Worm (Caenorhabditis elegans) whole organism, young adult: ENCODE data around the gene msp-56.
"Not testable (repeated sequence)": the region's sequence is repeated elsewhere in the genome, so short reads cannot be mapped to it uniquely, and the experiment has no call there.

ENCODE experiments used
- B0035.1 ChIP-seq: sonication (generic microtip); optimal IDR thresholded peaks from 2 replicates; lab custom pipeline; 2016; ENCODE audit warnings: missing genetic modification characterization, mild to moderate bottlenecking, missing compliant biosample characterization, missing genotype, missing genetic modification reagents
- B0261.1 ChIP-seq: sonication (generic microtip); optimal IDR thresholded peaks from 2 replicates; lab custom pipeline; 2016; ENCODE audit warnings: mild to moderate bottlenecking, missing genetic modification characterization, moderate library complexity, missing compliant biosample characterization
- C06A6.2 ChIP-seq: fragments of 200-800 bp; sonication (Bioruptor generic); conservative IDR thresholded peaks from 2 replicates; pipeline ENCODE4 v1.3.6; 2022; ENCODE audit warnings: missing genetic modification characterization, missing compliant biosample characterization
- F22D6.2 ChIP-seq: sonication (generic microtip); optimal IDR thresholded peaks from 2 replicates; lab custom pipeline; 2016; ENCODE audit warnings: mild to moderate bottlenecking, missing genetic modification characterization, missing compliant biosample characterization
- F33H1.4 ChIP-seq: fragments of 200-800 bp; sonication (Bioruptor generic); IDR thresholded peaks from 2 replicates; pipeline ENCODE4 v1.3.6; 2022; ENCODE audit warnings: missing genetic modification reagents, missing genetic modification characterization, missing compliant biosample characterization
- Y53G8AR.9 ChIP-seq: fragments of 200-800 bp; sonication (Bioruptor generic); conservative IDR thresholded peaks from 2 replicates; pipeline ENCODE4 v1.3.6; 2022; ENCODE audit warnings: missing genetic modification reagents, missing genetic modification characterization, missing compliant biosample characterization
- Y67H2A.10 ChIP-seq: fragments of 200-800 bp; sonication (Bioruptor generic); conservative IDR thresholded peaks from 2 replicates; pipeline ENCODE4 v1.3.6; 2022; ENCODE audit warnings: missing genetic modification reagents, missing genetic modification characterization, missing compliant biosample characterization
- Y95B8A.8 ChIP-seq: fragments of 200-800 bp; sonication (Bioruptor generic); IDR thresholded peaks from 2 replicates; pipeline ENCODE4 v1.3.6; 2022; ENCODE audit warnings: missing genetic modification reagents, missing genetic modification characterization, missing compliant biosample characterization
- akir-1 ChIP-seq: fragments of 200-800 bp; sonication (Bioruptor generic); optimal IDR thresholded peaks from 2 replicates; lab custom pipeline; 2018; ENCODE audit warnings: mild to moderate bottlenecking, missing genetic modification characterization, moderate library complexity, missing compliant biosample characterization
- ama-1 ChIP-seq, 3 experiments: fragments of 150-350 bp in 1 of 3; sonication (generic microtip) in 2 of 3; optimal IDR thresholded peaks; 2 replicates each; lab custom pipeline; 2014 to 2018; ENCODE audit warnings: missing biosample characterization in 2 of 3, missing genetic modification characterization in 2 of 3, missing genetic modification reagents in 2 of 3
- aptf-3 ChIP-seq: fragments of 200-800 bp; sonication (Bioruptor generic); IDR thresholded peaks from 2 replicates; pipeline ENCODE4 v1.3.6; 2022; ENCODE audit warnings: missing genetic modification characterization, missing compliant biosample characterization
- athp-1 ChIP-seq: sonication (generic microtip); optimal IDR thresholded peaks from 2 replicates; lab custom pipeline; 2017; ENCODE audit warnings: mild to moderate bottlenecking, missing genetic modification characterization, missing compliant biosample characterization
- attf-3 ChIP-seq: fragments of 200-800 bp; sonication (Bioruptor generic); conservative IDR thresholded peaks from 2 replicates; pipeline ENCODE4 v1.3.6; 2022; ENCODE audit warnings: missing genetic modification reagents, missing genetic modification characterization, missing compliant biosample characterization
- attf-5 ChIP-seq: fragments of 200-800 bp; sonication (Bioruptor generic); optimal IDR thresholded peaks from 2 replicates; lab custom pipeline; 2018; ENCODE audit warnings: mild to moderate bottlenecking, missing genetic modification characterization, missing compliant biosample characterization
- cebp-2 ChIP-seq: fragments of 200-800 bp; sonication (Bioruptor generic); IDR thresholded peaks from 2 replicates; pipeline ENCODE4 v1.3.6; 2022; ENCODE audit warnings: missing genetic modification characterization, missing compliant biosample characterization
- ceh-27 ChIP-seq: fragments of 200-800 bp; sonication (Bioruptor generic); optimal IDR thresholded peaks from 2 replicates; lab custom pipeline; 2018; ENCODE audit warnings: mild to moderate bottlenecking, missing genetic modification characterization, moderate library complexity, missing compliant biosample characterization
- ceh-40 ChIP-seq: fragments of 200-800 bp; sonication (Bioruptor generic); IDR thresholded peaks from 2 replicates; pipeline ENCODE4 v1.3.6; 2022; ENCODE audit warnings: missing genetic modification characterization, missing compliant biosample characterization
- ceh-58 ChIP-seq: fragments of 200-800 bp; sonication (Bioruptor generic); IDR thresholded peaks from 2 replicates; pipeline ENCODE4 v1.3.6; 2022; ENCODE audit warnings: missing genetic modification characterization, missing compliant biosample characterization
- ceh-91 ChIP-seq: fragments of 200-800 bp; sonication (Bioruptor generic); IDR thresholded peaks from 2 replicates; pipeline ENCODE4 v1.3.6; 2022; ENCODE audit warnings: missing genetic modification reagents, missing genetic modification characterization, missing compliant biosample characterization
- chd-7 ChIP-seq: sonication (generic microtip); optimal IDR thresholded peaks from 2 replicates; lab custom pipeline; 2016; ENCODE audit warnings: mild to moderate bottlenecking, missing genetic modification characterization, moderate library complexity, missing compliant biosample characterization
- hlh-12 ChIP-seq: sonication (generic microtip); optimal IDR thresholded peaks from 2 replicates; lab custom pipeline; 2016; ENCODE audit warnings: missing genetic modification characterization, missing compliant biosample characterization
- lin-54 ChIP-seq: fragments of 200-800 bp; sonication (Bioruptor generic); optimal IDR thresholded peaks from 2 replicates; lab custom pipeline; 2018; ENCODE audit warnings: mild to moderate bottlenecking, missing genetic modification characterization, missing compliant biosample characterization
- lir-1 ChIP-seq: fragments of 200-800 bp; sonication (Bioruptor generic); conservative IDR thresholded peaks from 2 replicates; pipeline ENCODE4 v1.3.6; 2022; ENCODE audit warnings: missing genetic modification reagents, missing genetic modification characterization, missing compliant biosample characterization
- madf-10 ChIP-seq: sonication (generic microtip); optimal IDR thresholded peaks from 2 replicates; lab custom pipeline; 2016; ENCODE audit warnings: mild to moderate bottlenecking, missing genetic modification characterization, missing compliant biosample characterization
- mxl-1 ChIP-seq: sonication (generic microtip); optimal IDR thresholded peaks from 2 replicates; lab custom pipeline; 2016; ENCODE audit warnings: missing genetic modification characterization, missing compliant biosample characterization
- nfyb-1 ChIP-seq: fragments of 200-800 bp; sonication (Bioruptor generic); IDR thresholded peaks from 2 replicates; pipeline ENCODE4 v1.3.6; 2022; ENCODE audit warnings: missing genetic modification reagents, missing genetic modification characterization, missing compliant biosample characterization
- nhr-120 ChIP-seq: fragments of 200-800 bp; sonication (Bioruptor generic); IDR thresholded peaks from 2 replicates; pipeline ENCODE4 v1.3.6; 2022; ENCODE audit warnings: missing genetic modification characterization, missing compliant biosample characterization
- nhr-80 ChIP-seq: sonication (generic microtip); optimal IDR thresholded peaks from 2 replicates; lab custom pipeline; 2016; ENCODE audit warnings: missing genetic modification characterization, missing compliant biosample characterization
- nhr-90 ChIP-seq: sonication (generic microtip); optimal IDR thresholded peaks from 2 replicates; lab custom pipeline; 2016; ENCODE audit warnings: missing genotype, mild to moderate bottlenecking, missing genetic modification characterization, missing compliant biosample characterization
- pbrm-1 ChIP-seq: fragments of 200-800 bp; sonication (Bioruptor generic); IDR thresholded peaks from 2 replicates; pipeline ENCODE4 v1.3.6; 2022; ENCODE audit warnings: missing genetic modification reagents, missing genetic modification characterization, missing compliant biosample characterization
- rec-8 ChIP-seq, 2 experiments: sonication (generic microtip); optimal IDR thresholded peaks; 2 replicates each; lab custom pipeline; 2016; ENCODE audit warnings: mild to moderate bottlenecking in 2 of 2, missing genetic modification characterization in 2 of 2, missing genetic modification reagents in 2 of 2, missing genotype in 2 of 2, missing biosample characterization in 1 of 2, missing compliant biosample characterization in 1 of 2, moderate library complexity in 1 of 2
- sdz-38 ChIP-seq: sonication (generic microtip); optimal IDR thresholded peaks from 2 replicates; lab custom pipeline; 2016; ENCODE audit warnings: missing genotype, missing genetic modification characterization, missing compliant biosample characterization
- sptf-2 ChIP-seq: fragments of 200-800 bp; sonication (Bioruptor generic); optimal IDR thresholded peaks from 2 replicates; lab custom pipeline; 2018; ENCODE audit warnings: mild to moderate bottlenecking, missing genetic modification characterization, missing compliant biosample characterization
- tbp1 ChIP-seq: fragments of 200-800 bp; sonication (Bioruptor generic); optimal IDR thresholded peaks from 2 replicates; lab custom pipeline; 2018; ENCODE audit warnings: mild to moderate bottlenecking, missing genetic modification characterization, missing compliant biosample characterization
- unc-130 ChIP-seq: sonication (generic microtip); optimal IDR thresholded peaks from 2 replicates; lab custom pipeline; 2016; ENCODE audit warnings: missing genetic modification reagents, missing genetic modification characterization, missing compliant biosample characterization
- unc-62 ChIP-seq: fragments of 150-350 bp; optimal IDR thresholded peaks from 2 replicates; lab custom pipeline; 2014; ENCODE audit warnings: missing biosample characterization, missing genetic modification reagents, missing genetic modification characterization
- xnd-1 ChIP-seq: sonication (generic microtip); optimal IDR thresholded peaks from 2 replicates; lab custom pipeline; 2016; ENCODE audit warnings: missing genotype, missing genetic modification reagents, missing genetic modification characterization, missing compliant biosample characterization
- ztf-3 ChIP-seq: fragments of 200-800 bp; sonication (Bioruptor generic); optimal IDR thresholded peaks from 2 replicates; lab custom pipeline; 2018; ENCODE audit warnings: mild to moderate bottlenecking, missing genetic modification characterization, missing compliant biosample characterization

msp-56 gene

ce11 chrIV:9833337-9833736 is 8.0 kb upstream of the msp-56 start:
- TF ChIP-seq akir-1: no peak
- no peak for TF ChIP-seq unc-130 (GFP tag; lab: Kevin White, UChicago)
- TF ChIP-seq cebp-2 (GFP tag; lab: Robert Waterston, UW): no peak
- no peak for TF ChIP-seq rec-8 (tag; optimal IDR thresholded peaks at IDR 0.05; lab: Kevin White, UChicago)
- no peak for TF ChIP-seq sdz-38 (tag; lab: Kevin White, UChicago)
- TF ChIP-seq lin-54 (GFP tag; lab: Kevin White, UChicago): no peak
- no peak for TF ChIP-seq hlh-12 (tag; lab: Kevin White, UChicago)
- TF ChIP-seq madf-10 (tag; lab: Kevin White, UChicago): no peak
- no peak for TF ChIP-seq lir-1
- TF ChIP-seq ama-1 (optimal IDR thresholded peaks at IDR 0.05; lab: Kevin White, UChicago): no peak
- no peak for TF ChIP-seq ama-1 (GFP tag; optimal IDR thresholded peaks at IDR 0.05; lab: Kevin White, UChicago)
- TF ChIP-seq ceh-58 (GFP tag; lab: Robert Waterston, UW): no peak
- TF ChIP-seq B0261.1: no peak
- TF ChIP-seq pbrm-1 (GFP tag; lab: Robert Waterston, UW): no peak
- TF ChIP-seq nhr-120 (GFP tag; lab: Robert Waterston, UW): no peak
- no peak for TF ChIP-seq ztf-3
- no peak for TF ChIP-seq ceh-40 (GFP tag; lab: Robert Waterston, UW)
- TF ChIP-seq F33H1.4: no peak

DNA sequence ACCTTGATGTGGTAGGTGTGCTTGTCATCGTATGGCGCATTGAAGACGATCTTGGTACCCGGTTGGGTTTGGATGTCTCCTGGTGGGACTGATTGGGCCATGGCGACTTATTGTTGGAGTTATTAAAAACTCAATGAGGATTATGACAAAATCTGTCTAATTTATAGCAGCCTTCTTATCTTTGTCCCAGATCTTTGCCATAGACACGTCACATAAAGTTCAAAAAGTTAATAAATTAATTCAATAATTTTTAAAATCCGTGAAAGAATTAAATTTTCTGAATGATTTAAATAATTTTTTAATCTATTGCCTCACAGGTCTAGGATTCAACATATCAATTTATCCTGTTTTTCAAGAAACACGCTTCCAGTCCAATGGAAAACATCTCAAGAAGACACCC is 5.0 kb upstream of the msp-56 start, which contains the start of gene msp-81:
msp-81 (minus strand) TSS at position 101 of the 400 bp plus-strand sequence.
- TF ChIP-seq athp-1: no peak
- no peak for TF ChIP-seq lin-54 (GFP tag; lab: Kevin White, UChicago)
- no peak for TF ChIP-seq Y53G8AR.9 (GFP tag; lab: Robert Waterston, UW)
- no peak for TF ChIP-seq nhr-120 (GFP tag; lab: Robert Waterston, UW)
- TF ChIP-seq C06A6.2 (GFP tag; lab: Robert Waterston, UW): no peak
- TF ChIP-seq ceh-91 (GFP tag; lab: Robert Waterston, UW): no peak
- TF ChIP-seq Y67H2A.10 (GFP tag; lab: Robert Waterston, UW): no peak
- no peak for TF ChIP-seq B0035.1
- no peak for TF ChIP-seq unc-62 (GFP tag; lab: Kevin White, UChicago)
- TF ChIP-seq aptf-3 (GFP tag; lab: Robert Waterston, UW): no peak
- no peak for TF ChIP-seq unc-130 (GFP tag; lab: Kevin White, UChicago)
- TF ChIP-seq nhr-80 (tag; lab: Kevin White, UChicago): no peak
- no peak for TF ChIP-seq attf-3 (GFP tag; lab: Robert Waterston, UW)
- TF ChIP-seq nhr-90 (tag; lab: Kevin White, UChicago): no peak
- TF ChIP-seq F22D6.2: no peak
- TF ChIP-seq Y95B8A.8 (GFP tag; lab: Robert Waterston, UW): no peak
- TF ChIP-seq attf-5 (GFP tag; lab: Kevin White, UChicago): no peak
- TF ChIP-seq tbp1 (GFP tag; lab: Kevin White, UChicago): no peak

DNA sequence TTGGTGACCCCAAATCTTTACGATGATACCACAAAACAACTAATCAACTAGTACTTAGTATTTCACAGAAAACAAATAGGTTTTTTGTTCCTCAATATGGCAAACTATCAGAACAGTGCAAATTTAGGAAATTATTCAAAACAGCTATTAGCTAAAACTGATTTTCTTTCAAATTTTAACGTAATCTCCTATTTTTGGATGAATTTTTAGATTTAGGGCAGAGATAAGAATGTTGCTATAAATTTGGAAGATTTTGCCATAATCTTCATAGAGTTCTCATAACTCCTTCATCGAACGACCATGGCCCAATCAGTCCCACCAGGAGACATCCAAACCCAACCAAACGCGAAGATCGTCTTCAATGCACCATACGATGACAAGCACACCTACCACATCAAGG is 4.0 kb upstream of the msp-56 start, which contains the start of gene msp-10:
msp-10 (plus strand) TSS at position 301 of the 400 bp plus-strand sequence.
- TF ChIP-seq nfyb-1; sptf-2; Y53G8AR.9 (GFP tag; lab: Robert Waterston, UW): not testable (repeated sequence)

DNA sequence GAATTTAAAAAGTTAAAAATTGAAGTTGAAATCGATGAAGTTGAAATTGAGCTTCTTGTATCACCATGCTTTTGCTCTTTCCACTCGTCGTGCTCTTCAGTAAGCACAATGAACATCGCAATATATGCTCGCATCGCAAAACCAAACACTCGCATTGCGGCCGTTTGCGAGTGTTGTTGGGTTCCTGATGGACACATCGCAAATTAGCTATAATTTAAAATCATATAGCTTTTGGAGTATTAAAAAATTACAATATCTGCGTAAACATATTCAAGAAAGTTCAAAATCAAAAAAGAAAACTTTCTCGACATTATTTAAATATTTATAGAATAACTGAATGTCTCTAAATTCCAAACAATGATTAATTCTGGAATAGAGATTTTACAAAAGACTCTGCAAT is 731 bp downstream of the msp-56 start, which contains the start of gene K07F5.17:
K07F5.17 (plus strand) TSS at position 301 of the 400 bp plus-strand sequence.
- TF ChIP-seq chd-7 (tag; lab: Kevin White, UChicago) (no peak), ceh-27 (GFP tag; lab: Kevin White, UChicago) (no peak), nfyb-1 (no peak), mxl-1 (tag; lab: Kevin White, UChicago) (no peak), xnd-1 (tag; lab: Kevin White, UChicago) (no peak)
